Fruit fly (Drosophila melanogaster): ENCODE measurements around the gene fy.

fy gene

DNA sequence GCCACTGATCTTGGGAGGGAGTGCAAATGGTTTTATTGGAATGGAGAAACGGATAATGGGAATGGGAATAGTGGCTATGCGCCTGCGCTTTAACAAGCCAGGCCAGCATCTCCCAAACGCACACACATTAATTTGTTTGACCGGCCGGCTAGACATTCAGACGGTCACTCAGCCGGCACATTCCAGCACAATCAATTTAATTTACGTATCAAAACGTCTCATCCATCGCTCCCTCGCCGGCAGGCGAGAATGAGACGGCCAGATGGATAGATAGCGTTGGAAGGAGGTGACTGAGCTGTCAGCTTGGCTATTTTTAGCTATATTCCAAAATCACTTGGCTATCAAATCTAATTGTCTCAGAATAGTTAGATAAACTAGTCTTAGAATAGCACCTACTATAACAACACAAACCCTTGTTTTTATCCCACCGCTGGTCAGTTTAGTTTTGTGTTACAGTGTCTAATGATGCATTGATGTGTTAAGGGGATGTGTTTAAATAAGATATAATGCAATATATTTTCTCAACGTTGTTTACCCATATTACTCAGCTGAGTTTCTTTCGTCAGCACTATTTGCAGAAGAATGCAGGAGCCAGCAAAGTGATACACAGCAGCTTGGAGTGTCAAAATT, 20.5 kb upstream of the fy start (continued):
- TF ChIP-seq kni (GFP tag; optimal IDR thresholded peaks at IDR 0.05): peak; percentile 63
- TF ChIP-seq CG17359 (tag; optimal IDR thresholded peaks at IDR 0.05): peak; percentile 14
- no peak for TF ChIP-seq ab (GFP tag; optimal IDR thresholded peaks at IDR 0.05)
- no peak for TF ChIP-seq sima (GFP tag; optimal IDR thresholded peaks at IDR 0.05)
- TF ChIP-seq D (optimal IDR thresholded peaks at IDR 0.05): peak; percentile 43
- no peak for TF ChIP-seq D (GFP tag; optimal IDR thresholded peaks at IDR 0.05)
- no peak for TF ChIP-seq lov (optimal IDR thresholded peaks at IDR 0.05)
- TF ChIP-seq lov (GFP tag; IDR thresholded peaks at IDR 0.05): no peak
- TF ChIP-seq CG42726 (GFP tag; IDR thresholded peaks at IDR 0.05; ENCODE audit: partially characterized antibody): no peak
- peak; percentile 34 for TF ChIP-seq Kr (GFP tag; optimal IDR thresholded peaks at IDR 0.05)
- TF ChIP-seq gem (tag; optimal IDR thresholded peaks at IDR 0.05): peak; percentile 36
- TF ChIP-seq Ada2b (GFP tag; IDR thresholded peaks at IDR 0.05): no peak
- TF ChIP-seq trem (tag; optimal IDR thresholded peaks at IDR 0.05): no peak
- no peak for TF ChIP-seq Bgb (GFP tag; IDR thresholded peaks at IDR 0.05; ENCODE audit: partially characterized antibody)
- peak; percentile 45 for TF ChIP-seq CG4707 (GFP tag; optimal IDR thresholded peaks at IDR 0.05)
- TF ChIP-seq kah (GFP tag; optimal IDR thresholded peaks at IDR 0.05): no peak
- peak; percentile 36 for TF ChIP-seq CG2678 (tag; optimal IDR thresholded peaks at IDR 0.05)
- no peak for TF ChIP-seq CG6254 (GFP tag; optimal IDR thresholded peaks at IDR 0.05)
- TF ChIP-seq CG4360 (GFP tag; IDR thresholded peaks at IDR 0.05): no peak
- TF ChIP-seq MBD-R2 (GFP tag; IDR thresholded peaks at IDR 0.05): no peak
- peak; percentile 34 for TF ChIP-seq CG1603 (tag; optimal IDR thresholded peaks at IDR 0.05)
- no peak for TF ChIP-seq nmo (GFP tag; optimal IDR thresholded peaks at IDR 0.05)
- no peak for TF ChIP-seq gt (GFP tag; IDR thresholded peaks at IDR 0.05)
- TF ChIP-seq ttk (GFP tag; IDR thresholded peaks at IDR 0.05): no peak
- TF ChIP-seq CG2116 (GFP tag; optimal IDR thresholded peaks at IDR 0.05): peak; percentile 8
- no peak for TF ChIP-seq CG1792 (GFP tag; optimal IDR thresholded peaks at IDR 0.05)
- TF ChIP-seq CG2202 (tag; optimal IDR thresholded peaks at IDR 0.05): no peak
- TF ChIP-seq B-H2 (GFP tag; optimal IDR thresholded peaks at IDR 0.05): no peak
- TF ChIP-seq stwl (tag; optimal IDR thresholded peaks at IDR 0.05): peak; percentile 2
- TF ChIP-seq z (GFP tag; IDR thresholded peaks at IDR 0.05): no peak
- TF ChIP-seq CG4820 (GFP tag; optimal IDR thresholded peaks at IDR 0.05): no peak
- TF ChIP-seq her (GFP tag; optimal IDR thresholded peaks at IDR 0.05): no peak
- peak; percentile 22 for TF ChIP-seq CG8281 (tag; optimal IDR thresholded peaks at IDR 0.05)
- TF ChIP-seq CG10543 (GFP tag; optimal IDR thresholded peaks at IDR 0.05): no peak
- no peak for TF ChIP-seq caup (GFP tag; optimal IDR thresholded peaks at IDR 0.05; ENCODE audit: severe bottlenecking)
- TF ChIP-seq bab2 (GFP tag; optimal IDR thresholded peaks at IDR 0.05): peak; percentile 9
- TF ChIP-seq Lhr (GFP tag; optimal IDR thresholded peaks at IDR 0.05): no peak
- no peak for TF ChIP-seq shn (GFP tag; optimal IDR thresholded peaks at IDR 0.05)
- TF ChIP-seq Myb (GFP tag; optimal IDR thresholded peaks at IDR 0.05): no peak
- TF ChIP-seq CG9727 (GFP tag; optimal IDR thresholded peaks at IDR 0.05): peak; percentile 15
- TF ChIP-seq CG10979 (tag; optimal IDR thresholded peaks at IDR 0.05): peak; percentile 22
- TF ChIP-seq CG7963 (GFP tag; IDR thresholded peaks at IDR 0.05; ENCODE audit: partially characterized antibody): no peak
- TF ChIP-seq Chrac-16 (GFP tag; optimal IDR thresholded peaks at IDR 0.05): no peak
- TF ChIP-seq Tbp (GFP tag; optimal IDR thresholded peaks at IDR 0.05): no peak
- TF ChIP-seq CG18262 (tag; optimal IDR thresholded peaks at IDR 0.05): peak; percentile 42
- TF ChIP-seq oc (tag; optimal IDR thresholded peaks at IDR 0.05): no peak
- TF ChIP-seq crp (GFP tag; optimal IDR thresholded peaks at IDR 0.05): no peak
- peak; percentile 14 for TF ChIP-seq CG13424 (tag; optimal IDR thresholded peaks at IDR 0.05)
- no peak for TF ChIP-seq CG7987 (GFP tag; optimal IDR thresholded peaks at IDR 0.05)
- no peak for TF ChIP-seq Gug (GFP tag; IDR thresholded peaks at IDR 0.05)
